Comparison of ENCODE assay signal across 2 fruit fly cellular contexts in the genomic region with DNA sequence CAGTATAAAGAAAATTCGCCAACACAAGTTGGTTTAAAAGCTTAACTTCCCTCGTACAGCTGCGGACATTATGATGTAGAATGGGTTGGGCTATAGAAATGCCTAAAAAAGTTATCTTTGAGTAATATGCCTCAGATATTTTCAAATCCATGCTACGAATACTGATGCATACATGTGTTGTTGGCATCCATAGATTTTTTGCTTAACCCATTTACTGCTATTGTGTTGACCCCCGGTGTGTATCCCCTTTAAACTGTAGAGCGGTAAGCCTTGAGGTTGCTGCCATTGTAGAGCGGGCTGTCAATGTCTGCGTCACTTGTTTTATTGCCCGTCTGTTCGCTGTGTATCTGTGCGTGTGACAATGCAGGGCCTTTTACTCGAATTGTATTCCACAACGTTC.
A peak's percentile ranks its signal among the peaks of the same experiment; 100 is the strongest.
TF ChIP-seq lines count a peak whose summit lies in the region.

No protein-coding gene starts in this region.

TF ChIP-seq in whole organism, embryonic, 481 proteins besides CTCF, POLR2A, EP300 and RAD21 (continued from another document and continues in another):
- TF ChIP-seq sisA (GFP tag; IDR thresholded peaks at IDR 0.05; lab: Robert Waterston, UW) (peak; percentile 77), dmrt99B (tag; optimal IDR thresholded peaks at IDR 0.05; lab: Kevin White, UChicago) (peak; percentile 83), Eip74EF (GFP tag; optimal IDR thresholded peaks at IDR 0.05; lab: Kevin White, UChicago) (peak in 1 of 2 experiments; percentile 39), CG11456 (GFP tag; IDR thresholded peaks at IDR 0.05; lab: Robert Waterston, UW) (peak; percentile 76; the same call in 1 of the 3 replicates), ac (GFP tag; optimal IDR thresholded peaks at IDR 0.05; lab: Kevin White, UChicago) (no peak), CG7372 (GFP tag; IDR thresholded peaks at IDR 0.05; lab: Robert Waterston, UW) (peak; percentile 45; the same call in 1 of the 2 replicates), wor (GFP tag; IDR thresholded peaks at IDR 0.05; lab: Robert Waterston, UW) (peak; percentile 43), zen2 (GFP tag; IDR thresholded peaks at IDR 0.05; lab: Robert Waterston, UW; ENCODE audit: partially characterized antibody) (no peak), HLH3B (GFP tag; IDR thresholded peaks at IDR 0.05; lab: Robert Waterston, UW) (peak; percentile 82), CG15073 (GFP tag; optimal IDR thresholded peaks at IDR 0.05; lab: Kevin White, UChicago) (no peak), ham (GFP tag; IDR thresholded peaks at IDR 0.05; lab: Robert Waterston, UW) (no peak), Max (GFP tag; optimal IDR thresholded peaks at IDR 0.05; lab: Kevin White, UChicago) (peak; percentile 37), CG17568 (GFP tag; optimal IDR thresholded peaks at IDR 0.05; lab: Kevin White, UChicago) (peak; percentile 22), cg (GFP tag; optimal IDR thresholded peaks at IDR 0.05; lab: Kevin White, UChicago) (peak; percentile 31), jing (GFP tag; optimal IDR thresholded peaks at IDR 0.05; lab: Kevin White, UChicago) (peak; percentile 51), lmd (GFP tag; IDR thresholded peaks at IDR 0.05; lab: Robert Waterston, UW) (peak; percentile 80), bowl (GFP tag; IDR thresholded peaks at IDR 0.05; lab: Robert Waterston, UW) (0 out of 2 replicates have a peak, but pooled peaks have one; percentile 25), CG3847 (GFP tag; IDR thresholded peaks at IDR 0.05; lab: Robert Waterston, UW) (peak; percentile 64), CG8388 (GFP tag; optimal IDR thresholded peaks at IDR 0.05; lab: Kevin White, UChicago) (peak; percentile 53), pros (GFP tag; optimal IDR thresholded peaks at IDR 0.05; lab: Kevin White, UChicago) (no peak), CG7839 (tag; optimal IDR thresholded peaks at IDR 0.05; lab: Kevin White, UChicago) (peak; percentile 81), Dref (GFP tag; IDR thresholded peaks at IDR 0.05; lab: Robert Waterston, UW) (no peak), ap (GFP tag; IDR thresholded peaks at IDR 0.05; lab: Robert Waterston, UW) (peak; percentile 68), hkb (optimal IDR thresholded peaks at IDR 0.05; lab: Kevin White, UChicago) (no peak), hkb (GFP tag; IDR thresholded peaks at IDR 0.05; lab: Robert Waterston, UW) (peak; percentile 82), Xrp1 (GFP tag; IDR thresholded peaks at IDR 0.05; lab: Robert Waterston, UW) (peak; percentile 73), CG4617 (GFP tag; optimal IDR thresholded peaks at IDR 0.05; lab: Kevin White, UChicago; ENCODE audit: borderline replicate concordance) (peak; percentile 20), CG3281 (GFP tag; optimal IDR thresholded peaks at IDR 0.05; lab: Kevin White, UChicago) (peak; percentile 55), CG11093 (GFP tag; IDR thresholded peaks at IDR 0.05; lab: Robert Waterston, UW) (0 out of 3 replicates have a peak, but pooled peaks have one; percentile 47), CG6683 (GFP tag; optimal IDR thresholded peaks at IDR 0.05; lab: Kevin White, UChicago) (peak; percentile 42), Camta (GFP tag; optimal IDR thresholded peaks at IDR 0.05; lab: Kevin White, UChicago) (peak; percentile 60), Hey (tag; optimal IDR thresholded peaks at IDR 0.05; lab: Kevin White, UChicago) (peak; percentile 1), CG43689 (GFP tag; IDR thresholded peaks at IDR 0.05; lab: Robert Waterston, UW) (peak; percentile 51), CG7745 (tag; optimal IDR thresholded peaks at IDR 0.05; lab: Kevin White, UChicago) (no peak), CG4424 (GFP tag; optimal IDR thresholded peaks at IDR 0.05; lab: Kevin White, UChicago) (peak; percentile 70), en (GFP tag; optimal IDR thresholded peaks at IDR 0.05; lab: Kevin White, UChicago) (no peak), insv (GFP tag; optimal IDR thresholded peaks at IDR 0.05; lab: Kevin White, UChicago) (peak in 1 of 2 experiments; percentile 16), CG12236 (GFP tag; optimal IDR thresholded peaks at IDR 0.05; lab: Kevin White, UChicago) (no peak), CoRest (tag; optimal IDR thresholded peaks at IDR 0.05; lab: Kevin White, UChicago) (peak; percentile 76), fd64A (GFP tag; optimal IDR thresholded peaks at IDR 0.05; lab: Kevin White, UChicago) (peak; percentile 9), CG7357 (GFP tag; IDR thresholded peaks at IDR 0.05; lab: Robert Waterston, UW) (peak; percentile 63; the same call in 2 of the 3 replicates), Pdp1 (GFP tag; optimal IDR thresholded peaks at IDR 0.05; lab: Kevin White, UChicago) (peak; percentile 52 to 54), slp2 (GFP tag; optimal IDR thresholded peaks at IDR 0.05; lab: Kevin White, UChicago) (peak; percentile 62), ro (GFP tag; IDR thresholded peaks at IDR 0.05; lab: Robert Waterston, UW) (no peak), CG31388 (GFP tag; optimal IDR thresholded peaks at IDR 0.05; lab: Kevin White, UChicago) (no peak), CG1603 (tag; optimal IDR thresholded peaks at IDR 0.05; lab: Kevin White, UChicago) (peak; percentile 81), Hr39 (optimal IDR thresholded peaks at IDR 0.05; lab: Kevin White, UChicago) (no peak), Mrtf (GFP tag; IDR thresholded peaks at IDR 0.05; lab: Robert Waterston, UW) (peak; percentile 59; the same call in 1 of the 3 replicates), Opbp (GFP tag; IDR thresholded peaks at IDR 0.05; lab: Robert Waterston, UW; ENCODE audit: partially characterized antibody) (no peak), Ada2b (GFP tag; IDR thresholded peaks at IDR 0.05; lab: Robert Waterston, UW) (peak; percentile 84), Ptx1 (GFP tag; IDR thresholded peaks at IDR 0.05; lab: Robert Waterston, UW) (peak; percentile 82), nom (GFP tag; optimal IDR thresholded peaks at IDR 0.05; lab: Kevin White, UChicago) (peak; percentile 93), Sry-δ (GFP tag; optimal IDR thresholded peaks at IDR 0.05; lab: Kevin White, UChicago) (peak; percentile 28), sens (GFP tag; lab: Kevin White, UChicago) (peak; percentile 66), CG11723 (GFP tag; optimal IDR thresholded peaks at IDR 0.05; lab: Kevin White, UChicago) (peak; percentile 41), Rx (GFP tag; IDR thresholded peaks at IDR 0.05; lab: Robert Waterston, UW) (peak; percentile 74), HLH4C (GFP tag; IDR thresholded peaks at IDR 0.05; lab: Robert Waterston, UW; ENCODE audit: partially characterized antibody) (no peak), twi (tag; optimal IDR thresholded peaks at IDR 0.05; lab: Kevin White, UChicago) (no peak), CG2116 (GFP tag; optimal IDR thresholded peaks at IDR 0.05; lab: Kevin White, UChicago) (no peak), nerfin-1 (tag; optimal IDR thresholded peaks at IDR 0.05; lab: Kevin White, UChicago) (peak; percentile 37), tin (GFP tag; optimal IDR thresholded peaks at IDR 0.05; lab: Kevin White, UChicago) (peak; percentile 59), br (optimal IDR thresholded peaks at IDR 0.05; lab: Kevin White, UChicago) (no peak), grn (GFP tag; optimal IDR thresholded peaks at IDR 0.05; lab: Kevin White, UChicago) (no peak)

TF ChIP-seq in whole organism, prepupa, 60 proteins besides CTCF, POLR2A, EP300 and RAD21 (continued from another document):
- TF ChIP-seq lz (GFP tag; optimal IDR thresholded peaks at IDR 0.05; lab: Kevin White, UChicago) (peak; percentile 91), Gug (GFP tag; IDR thresholded peaks at IDR 0.05; lab: Robert Waterston, UW) (peak; percentile 78), OdsH (GFP tag; optimal IDR thresholded peaks at IDR 0.05; lab: Kevin White, UChicago) (peak; percentile 91), Blimp-1 (GFP tag; optimal IDR thresholded peaks at IDR 0.05; lab: Kevin White, UChicago) (peak; percentile 71), CG31627 (GFP tag; optimal IDR thresholded peaks at IDR 0.05; lab: Kevin White, UChicago) (peak; percentile 89), dac (GFP tag; optimal IDR thresholded peaks at IDR 0.05; lab: Kevin White, UChicago) (peak; percentile 50), Lpt (GFP tag; optimal IDR thresholded peaks at IDR 0.05; lab: Kevin White, UChicago) (peak; percentile 49), acj6 (GFP tag; optimal IDR thresholded peaks at IDR 0.05; lab: Kevin White, UChicago) (peak; percentile 92)
